Worm (Caenorhabditis elegans) whole organism, midembryonic: ENCODE results near the gene T05A7.13.

Experiments used
- T22C8.4 ChIP-seq: fragments of 200-800 bp; sonication (Bioruptor generic); IDR thresholded peaks from 2 replicates; pipeline ENCODE4 v1.3.6; 2022; ENCODE audit warnings: missing genetic modification characterization, missing compliant biosample characterization
- cog-1 ChIP-seq: sonication (generic microtip); optimal IDR thresholded peaks from 2 replicates; lab custom pipeline; 2016; ENCODE audit warnings: missing genetic modification characterization, missing compliant biosample characterization
- ref-1 ChIP-seq: fragments of 200-800 bp; sonication (Bioruptor generic); conservative IDR thresholded peaks from 2 replicates; pipeline ENCODE4 v1.3.6; 2022; ENCODE audit warnings: missing genetic modification reagents, missing genetic modification characterization, missing compliant biosample characterization
- tab-1 ChIP-seq: fragments of 200-800 bp; sonication (Bioruptor generic); IDR thresholded peaks from 2 replicates; pipeline ENCODE4 v1.3.6; 2022; ENCODE audit warnings: missing genetic modification characterization, missing compliant biosample characterization
- ztf-23 ChIP-seq: fragments of 200-800 bp; sonication (Bioruptor generic); IDR thresholded peaks from 2 replicates; pipeline ENCODE4 v1.3.6; 2022; ENCODE audit warnings: missing genetic modification reagents, missing genetic modification characterization, missing compliant biosample characterization
- ztf-29 ChIP-seq: fragments of 200-800 bp; sonication (Bioruptor generic); IDR thresholded peaks from 2 replicates; pipeline ENCODE4 v1.3.6; 2022; ENCODE audit warnings: missing genetic modification reagents, missing genetic modification characterization, missing compliant biosample characterization

- TF ChIP-seq tab-1 (GFP tag; lab: Robert Waterston, UW), result no peak
- TF ChIP-seq ztf-23 (GFP tag; lab: Robert Waterston, UW), result no peak
- TF ChIP-seq ref-1 (GFP tag; lab: Robert Waterston, UW), result no peak
- TF ChIP-seq T22C8.4 (GFP tag; lab: Robert Waterston, UW), result no peak
- no peak for TF ChIP-seq cog-1 (tag; lab: Kevin White, UChicago)
- no peak for TF ChIP-seq ztf-29
Observed at ce11 chrII:4617990-4618389, 43.2 kb downstream of the T05A7.13 start, which contains the start of gene clec-137.
